Worm (Caenorhabditis elegans) whole organism, L4/young adult: ENCODE results near the gene rnst-2.

Experiments
- W03F9.2 ChIP-seq: fragments of 150-350 bp; optimal IDR thresholded peaks from 2 replicates; lab custom pipeline; 2014; ENCODE audit warnings: missing biosample characterization, missing genetic modification characterization
- dao-5 ChIP-seq: sonication (generic microtip); optimal IDR thresholded peaks from 2 replicates; lab custom pipeline; 2016; ENCODE audit warnings: missing genotype, missing genetic modification characterization, moderate library complexity, missing compliant biosample characterization
- him-1 ChIP-seq: sonication (generic microtip); optimal IDR thresholded peaks from 2 replicates; lab custom pipeline; 2016; ENCODE audit warnings: missing genotype, missing genetic modification reagents, missing genetic modification characterization, missing compliant biosample characterization

Gene rnst-2

DNA sequence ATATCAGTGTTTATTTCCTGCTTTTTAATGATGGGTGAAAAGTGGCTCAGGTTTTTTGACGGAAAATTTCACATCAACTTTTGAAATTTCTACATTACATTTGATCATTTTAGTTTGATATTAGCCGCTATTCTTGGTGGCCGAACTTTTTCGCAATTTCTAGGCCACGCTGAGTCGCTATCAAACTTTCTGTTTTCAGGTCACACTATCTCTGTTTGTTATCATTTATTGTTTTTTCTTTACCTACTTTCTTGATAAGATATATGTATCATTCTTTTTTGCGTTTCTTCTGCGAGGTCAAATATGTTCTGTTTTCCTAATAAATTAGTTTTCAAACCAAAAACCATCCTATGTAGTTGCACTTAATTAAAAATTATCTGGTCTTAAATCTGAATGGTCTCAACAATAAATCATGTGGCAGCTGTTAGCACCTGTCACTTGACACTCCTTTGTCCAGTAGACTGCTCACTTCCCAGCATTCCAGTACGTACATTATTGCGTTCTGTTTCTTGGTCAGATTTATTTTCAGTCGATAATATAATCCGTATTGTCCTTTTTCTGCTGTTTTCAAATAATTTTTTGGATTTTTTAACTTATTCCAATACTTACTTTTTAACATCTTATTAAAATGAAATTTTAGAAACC, 1.1 kb upstream of the rnst-2 start:
- TF ChIP-seq him-1 (tag; lab: Kevin White, UChicago) (no peak), dao-5 (tag; lab: Kevin White, UChicago) (no peak), W03F9.2 (tag; lab: Kevin White, UChicago) (no peak)

DNA sequence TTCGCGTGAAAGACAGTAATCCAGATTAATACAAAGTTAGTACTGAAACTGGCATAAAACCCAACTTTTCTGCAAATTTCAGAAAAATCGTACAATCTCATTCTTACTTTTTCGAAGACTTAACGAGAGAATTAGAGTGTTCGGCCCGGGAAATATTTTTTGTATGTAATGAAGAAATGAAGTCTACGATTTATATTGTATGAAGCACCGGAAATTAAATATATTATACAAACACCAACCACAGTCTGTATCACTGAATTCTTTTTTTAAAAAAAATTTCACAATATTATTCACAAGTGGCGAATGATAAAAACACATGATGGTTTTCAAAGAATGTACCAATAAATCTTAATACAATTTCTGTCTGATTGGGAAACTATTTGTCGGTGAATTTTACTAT, 3.1 kb downstream of the rnst-2 start, which contains the start of gene str-67:
Gene str-67, minus strand, starts transcription at position 101 of the 400 bp plus-strand sequence.
- no peak for TF ChIP-seq him-1 (tag; lab: Kevin White, UChicago)
- no peak for TF ChIP-seq W03F9.2 (tag; lab: Kevin White, UChicago)
- TF ChIP-seq dao-5 (tag; lab: Kevin White, UChicago) = no peak

DNA sequence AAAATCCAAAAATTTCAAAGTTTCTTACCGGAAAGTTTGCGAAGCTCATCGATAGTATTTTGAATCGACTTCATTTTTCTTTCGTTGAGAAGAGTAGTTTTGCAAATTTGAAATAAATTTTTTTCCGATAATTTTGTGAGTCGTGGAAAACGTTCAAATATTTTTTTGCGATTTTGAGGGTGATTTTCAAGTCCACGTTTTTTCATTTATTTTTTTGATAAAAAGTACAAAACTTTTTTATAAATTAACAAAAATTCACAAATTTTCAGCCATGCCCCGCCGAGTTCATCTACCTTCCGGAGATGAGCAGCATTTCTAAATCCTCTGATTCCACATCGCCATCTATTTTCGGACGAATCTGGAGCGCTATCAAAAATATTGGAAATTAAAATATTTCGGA, 6.1 kb downstream of the rnst-2 start, which contains the start of gene K10C9.7:
Gene K10C9.7, minus strand, starts transcription at position 101 of the 400 bp plus-strand sequence.
- no peak for TF ChIP-seq dao-5 (tag; lab: Kevin White, UChicago)
- no peak for TF ChIP-seq W03F9.2 (tag; lab: Kevin White, UChicago)
- no peak for TF ChIP-seq him-1 (tag; lab: Kevin White, UChicago)

DNA sequence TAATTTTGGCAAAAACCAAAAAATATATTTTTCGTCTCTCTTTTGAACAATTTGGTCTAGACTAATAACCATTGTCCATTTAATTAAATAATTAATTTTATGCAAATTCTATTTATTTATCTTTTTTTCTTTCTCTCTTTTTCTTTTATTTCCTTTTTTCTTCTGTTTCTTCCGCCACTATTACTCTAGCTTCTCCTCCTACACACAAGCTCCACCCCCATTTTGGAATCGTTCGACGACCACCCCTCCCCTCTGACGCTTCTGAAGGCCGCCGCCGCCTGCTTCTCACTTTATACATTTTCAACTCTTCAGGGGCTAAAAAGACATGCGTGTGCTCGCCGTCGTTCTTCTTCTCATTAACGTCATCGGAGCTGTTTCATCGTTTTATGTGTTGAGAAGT, 13.6 kb downstream of the rnst-2 start, which contains the start of gene K10C9.1:
Gene K10C9.1, plus strand, starts transcription at position 301 of the 400 bp plus-strand sequence.
- TF ChIP-seq W03F9.2 (tag; lab: Kevin White, UChicago) = no peak
- no peak for TF ChIP-seq him-1 (tag; lab: Kevin White, UChicago)
- TF ChIP-seq dao-5 (tag; lab: Kevin White, UChicago) = no peak

DNA sequence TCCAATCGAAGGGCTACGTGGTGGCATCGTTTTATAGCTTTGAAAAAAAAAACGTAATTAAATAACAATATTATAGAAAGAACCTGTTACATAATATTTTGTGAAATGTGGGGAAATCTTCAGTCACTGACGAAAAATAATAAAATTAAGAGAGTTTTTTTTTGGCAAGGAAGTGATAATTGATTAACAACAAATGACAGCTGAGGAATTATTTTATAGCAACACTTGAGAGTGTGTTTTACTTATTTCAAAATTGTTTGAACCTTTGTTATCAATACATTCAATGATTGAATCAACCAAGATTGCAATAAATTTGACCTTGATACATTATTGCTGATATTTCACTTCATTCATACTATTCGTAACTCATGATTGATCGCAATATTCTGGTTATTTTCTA, 22.6 kb downstream of the rnst-2 start, which contains the start of gene Y50D4B.6:
Gene Y50D4B.6, plus strand, starts transcription at position 301 of the 400 bp plus-strand sequence.
- TF ChIP-seq W03F9.2 (tag; lab: Kevin White, UChicago) (no peak), him-1 (tag; lab: Kevin White, UChicago) (no peak), dao-5 (tag; lab: Kevin White, UChicago) (no peak)

DNA sequence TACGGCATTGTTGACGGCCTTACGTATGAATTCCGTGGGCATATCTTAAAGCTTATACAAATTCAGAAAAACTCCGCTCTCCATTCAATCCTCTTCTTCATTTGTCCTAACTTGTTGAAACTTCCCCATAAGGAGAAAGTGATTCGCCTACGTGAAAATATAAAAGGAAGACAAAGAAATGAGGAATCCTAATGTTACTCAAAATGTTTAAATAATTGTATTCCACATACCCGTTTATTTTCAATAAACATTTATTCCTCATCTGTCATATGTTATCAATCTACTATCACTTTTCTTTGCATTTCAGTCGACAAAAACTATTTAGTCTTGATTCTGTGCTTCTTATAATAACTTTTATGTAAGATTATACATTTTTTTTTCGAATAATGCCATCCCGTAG, 26.6 kb downstream of the rnst-2 start, which contains the start of gene clec-203:
Gene clec-203, plus strand, starts transcription at position 301 of the 400 bp plus-strand sequence.
- no peak for TF ChIP-seq W03F9.2 (tag; lab: Kevin White, UChicago)
- TF ChIP-seq him-1 (tag; lab: Kevin White, UChicago) = no peak
- no peak for TF ChIP-seq dao-5 (tag; lab: Kevin White, UChicago)

DNA sequence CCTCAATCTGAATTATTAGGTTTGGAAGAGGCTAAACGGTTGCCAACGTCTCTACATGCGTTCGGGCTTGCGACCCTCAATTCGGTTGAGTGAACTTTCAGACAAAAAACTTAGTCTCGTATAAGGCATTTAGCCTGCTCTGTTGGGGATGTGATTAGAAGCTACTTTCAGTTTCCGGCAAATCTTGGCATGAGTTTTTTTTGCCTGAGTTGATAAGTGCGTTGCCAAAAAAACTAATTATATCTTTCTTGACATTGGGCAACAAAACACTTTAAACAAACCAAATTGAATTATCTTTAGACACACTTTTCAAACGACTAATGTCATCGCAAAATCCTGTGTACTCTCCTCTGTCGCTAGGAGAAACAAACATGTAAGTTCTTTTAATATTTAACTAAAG, 31.0 kb downstream of the rnst-2 start, which contains the start of gene Y50D4B.4:
Gene Y50D4B.4, plus strand, starts transcription at position 301 of the 400 bp plus-strand sequence.
- no peak for TF ChIP-seq him-1 (tag; lab: Kevin White, UChicago)
- no peak for TF ChIP-seq dao-5 (tag; lab: Kevin White, UChicago)
- TF ChIP-seq W03F9.2 (tag; lab: Kevin White, UChicago) = no peak

DNA sequence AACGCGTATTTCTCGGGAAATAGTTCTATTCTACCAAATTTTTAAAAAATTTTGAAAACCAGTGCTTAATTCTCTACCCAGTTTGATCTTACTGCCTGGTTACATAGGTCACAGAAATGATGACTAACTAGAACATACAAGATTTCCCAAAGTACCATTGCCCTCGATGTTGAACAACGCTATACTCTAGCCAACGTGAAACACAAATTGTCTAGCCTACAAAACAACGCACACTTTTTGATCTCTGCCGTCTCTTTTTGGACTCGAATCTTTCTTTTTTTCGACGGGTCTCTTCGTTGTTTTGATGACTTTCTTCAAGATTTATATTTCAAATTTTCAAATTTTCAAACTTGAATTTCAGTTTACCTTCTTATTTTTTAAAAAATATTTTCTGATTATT, 38.9 kb downstream of the rnst-2 start, which contains the start of gene Y50D4B.2:
Gene Y50D4B.2, plus strand, starts transcription at position 301 of the 400 bp plus-strand sequence.
- no peak for TF ChIP-seq W03F9.2 (tag; lab: Kevin White, UChicago)
- TF ChIP-seq him-1 (tag; lab: Kevin White, UChicago) = no peak
- TF ChIP-seq dao-5 (tag; lab: Kevin White, UChicago) = no peak

DNA sequence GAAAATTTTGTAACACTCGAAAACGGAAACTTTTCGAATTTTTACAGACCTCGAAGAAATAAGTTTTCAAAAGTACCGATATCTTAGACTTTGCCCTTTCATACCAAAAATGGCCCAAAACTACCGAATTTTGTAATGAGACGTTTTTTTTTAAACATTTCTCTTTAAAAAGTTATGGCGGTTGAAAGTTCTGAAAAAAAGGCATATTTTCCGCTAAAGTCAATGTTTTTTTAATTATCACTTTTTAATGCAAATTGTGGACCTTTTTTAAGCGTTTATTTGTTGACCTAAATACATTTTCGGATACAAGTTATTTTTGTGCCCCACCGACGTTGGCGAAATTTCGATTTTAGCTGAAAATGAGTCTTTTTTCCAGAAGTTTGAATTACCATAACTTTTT, 41.2 kb downstream of the rnst-2 start:
- TF ChIP-seq W03F9.2 (tag; lab: Kevin White, UChicago) (no peak), dao-5 (tag; lab: Kevin White, UChicago) (no peak), him-1 (tag; lab: Kevin White, UChicago) (no peak)

DNA sequence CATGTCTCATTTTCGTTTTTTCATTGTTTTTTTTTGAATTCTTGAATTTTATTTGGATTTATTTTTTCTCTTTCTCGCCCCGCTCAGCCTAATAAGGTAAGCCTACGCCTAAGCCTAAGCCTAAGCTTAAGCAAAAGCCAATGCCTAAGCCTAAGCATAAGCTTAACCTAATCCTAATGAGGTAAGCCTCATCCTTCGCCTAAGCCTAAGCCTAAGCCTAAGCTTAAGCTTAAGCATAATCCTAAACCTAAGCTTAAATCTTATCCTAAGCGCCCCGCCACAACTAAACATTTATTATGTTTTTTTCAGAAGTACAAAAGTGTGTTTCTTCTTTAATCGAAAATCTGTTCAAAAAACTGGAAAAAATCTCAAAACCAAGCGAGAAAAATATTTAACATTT, 50.8 kb downstream of the rnst-2 start:
- no peak for TF ChIP-seq him-1 (tag; lab: Kevin White, UChicago)
- TF ChIP-seq W03F9.2 (tag; lab: Kevin White, UChicago) = no peak
- no peak for TF ChIP-seq dao-5 (tag; lab: Kevin White, UChicago)

DNA sequence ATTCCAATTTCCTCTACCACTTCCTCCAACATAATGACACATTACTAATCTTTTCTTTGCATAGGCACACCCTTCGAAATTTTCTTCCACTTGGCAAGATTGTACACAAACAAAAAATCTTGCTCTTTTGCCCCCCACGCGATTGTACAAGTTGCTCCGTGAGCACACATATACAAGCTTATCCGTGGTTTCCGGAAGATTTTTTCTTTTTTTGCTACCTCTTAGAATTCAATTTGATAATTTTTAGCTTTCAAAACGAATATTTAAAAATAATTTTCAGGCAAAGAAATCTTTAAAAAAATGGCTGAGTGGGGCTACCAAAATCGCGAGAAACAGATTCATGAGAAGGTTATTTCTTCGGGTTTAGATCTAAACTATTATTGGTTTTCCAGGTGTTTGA, 51.3 kb downstream of the rnst-2 start, which contains the start of gene Y50D4B.1:
Gene Y50D4B.1, plus strand, starts transcription at position 301 of the 400 bp plus-strand sequence.
- TF ChIP-seq him-1 (tag; lab: Kevin White, UChicago) = no peak
- no peak for TF ChIP-seq W03F9.2 (tag; lab: Kevin White, UChicago)
- TF ChIP-seq dao-5 (tag; lab: Kevin White, UChicago) = no peak
